Fruit fly (Drosophila melanogaster) ovary, adult (tissue): ENCODE results near the gene hyx.

Experiments used
- CG17801 ChIP-seq: fragments of 200-800 bp; optimal IDR thresholded peaks from 2 replicates; lab custom pipeline; 2019; ENCODE audit warnings: missing biosample characterization, mild to moderate bottlenecking, missing genetic modification characterization, moderate library complexity; ENCODE audit not compliant: partially characterized antibody

The hyx gene

DNA sequence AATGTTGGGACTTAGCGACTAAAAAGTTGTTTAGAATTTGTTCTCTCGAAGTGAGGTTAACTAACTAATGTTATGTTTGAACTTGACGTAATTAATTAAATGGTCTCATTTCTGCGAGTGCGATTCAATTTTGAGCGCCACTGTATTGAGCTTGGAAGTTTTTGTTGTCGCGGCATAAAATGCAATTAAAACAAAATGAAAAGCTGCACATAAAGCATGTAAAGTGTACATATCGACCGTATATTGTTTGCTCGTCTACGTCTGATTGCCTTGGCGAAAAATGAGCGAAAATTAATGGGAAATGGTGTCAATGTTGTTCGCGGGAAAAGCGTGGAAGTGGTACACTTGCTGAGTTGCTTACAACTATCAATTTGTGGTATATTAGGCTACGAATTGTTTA lies 21.7 kb upstream of the hyx start:
- peak; percentile 46 for TF ChIP-seq CG17801 (GFP tag; lab: Kevin White, UChicago)

DNA sequence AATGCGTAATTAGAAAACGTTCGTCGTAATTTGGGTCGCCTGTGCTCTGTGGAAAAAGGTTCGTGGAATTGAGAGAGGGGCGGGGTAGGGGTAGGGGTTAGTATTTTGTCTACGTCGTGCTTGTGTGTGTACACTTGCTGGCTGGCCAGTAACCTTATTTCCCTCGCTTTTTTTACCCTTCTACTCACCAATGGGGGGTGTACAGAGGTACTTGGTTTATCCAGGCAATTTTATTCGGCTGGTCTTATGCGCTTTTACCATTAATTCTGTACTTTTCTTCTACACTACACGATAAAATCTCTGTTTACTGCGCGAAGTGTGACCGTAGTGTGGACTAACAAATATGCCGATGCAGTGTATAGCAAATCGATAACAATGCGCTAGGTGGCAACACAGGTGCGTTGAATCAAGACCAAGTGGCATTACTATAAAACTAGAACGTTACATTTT lies 18.8 kb upstream of the hyx start, which contains the start of gene tgo:
TSS of gene tgo (minus strand) at position 334 of the 450 bp plus-strand sequence.
- peak; percentile 16 for TF ChIP-seq CG17801 (GFP tag; lab: Kevin White, UChicago)

DNA sequence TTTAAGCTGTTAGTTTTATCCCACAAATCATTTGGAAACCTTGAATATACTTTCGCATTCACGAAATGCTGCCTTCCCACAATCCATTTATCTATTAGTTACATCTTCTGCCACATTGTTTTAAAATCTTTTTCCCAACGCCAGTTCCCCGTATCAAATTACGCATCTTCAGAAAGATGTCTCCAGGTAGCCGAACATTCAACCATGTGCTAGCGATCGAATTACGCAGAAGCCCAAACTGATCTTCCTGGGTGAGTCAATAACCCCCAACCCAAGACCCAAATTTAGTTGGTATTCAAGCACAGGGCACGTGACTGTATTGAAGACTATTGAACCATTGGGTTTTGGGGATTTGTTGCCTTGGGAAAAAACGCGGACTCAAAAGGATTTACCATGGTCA lies 14.6 kb upstream of the hyx start:
- TF ChIP-seq CG17801 (GFP tag; lab: Kevin White, UChicago) = no peak

DNA sequence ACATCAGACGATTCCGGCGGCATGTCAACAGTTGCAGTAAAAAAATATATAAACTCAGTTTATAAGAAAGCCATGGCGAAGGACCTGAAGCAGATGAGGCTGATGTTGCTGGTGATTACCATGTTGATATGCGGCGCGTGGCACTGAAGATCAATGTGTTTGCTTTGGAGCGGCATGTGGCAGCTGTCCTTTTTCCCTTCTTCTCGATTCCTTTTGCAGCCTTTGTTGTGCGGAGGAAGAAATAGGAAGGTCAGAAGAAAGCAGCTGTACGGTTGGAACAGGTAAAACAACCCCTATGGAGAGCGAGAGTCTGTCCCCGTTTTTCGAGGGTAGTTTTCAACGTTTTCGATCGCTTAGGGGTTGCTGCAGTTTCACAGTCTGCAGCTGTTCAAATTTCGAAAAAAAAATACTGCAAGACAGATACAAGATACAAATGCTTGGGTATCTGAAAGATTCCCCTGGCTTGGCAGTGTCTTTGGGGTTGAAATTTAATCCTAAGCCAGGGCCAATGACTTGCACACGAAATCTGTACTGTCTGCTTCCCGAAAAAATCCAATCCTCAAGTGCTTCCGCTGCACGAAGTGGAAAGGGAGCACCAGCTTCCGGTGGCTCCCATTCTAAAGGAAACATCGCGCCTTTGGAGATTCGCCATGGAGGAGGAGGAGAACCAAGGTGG lies 13.6 kb upstream of the hyx start:
- TF ChIP-seq CG17801 (GFP tag; lab: Kevin White, UChicago) = no peak

DNA sequence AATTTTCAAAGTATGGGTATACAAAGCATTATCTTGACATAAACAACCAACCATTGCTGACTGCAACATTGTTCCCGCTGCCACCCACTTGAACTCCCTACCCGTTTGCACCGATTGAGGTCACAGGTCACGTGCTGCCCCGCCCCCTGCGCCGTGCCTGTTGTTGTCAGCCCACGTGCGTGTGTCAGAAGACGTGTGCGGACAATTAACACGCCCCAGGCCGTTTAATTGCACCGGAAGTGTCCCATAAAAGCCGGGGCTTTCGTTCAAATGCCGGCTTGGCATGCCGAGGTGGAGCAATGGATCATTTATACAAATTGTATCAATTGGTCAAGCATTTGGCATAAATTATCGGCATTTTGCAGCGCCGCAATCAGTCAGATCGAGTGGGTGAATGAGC lies 11.5 kb upstream of the hyx start:
- TF ChIP-seq CG17801 (GFP tag; lab: Kevin White, UChicago) = no peak

DNA sequence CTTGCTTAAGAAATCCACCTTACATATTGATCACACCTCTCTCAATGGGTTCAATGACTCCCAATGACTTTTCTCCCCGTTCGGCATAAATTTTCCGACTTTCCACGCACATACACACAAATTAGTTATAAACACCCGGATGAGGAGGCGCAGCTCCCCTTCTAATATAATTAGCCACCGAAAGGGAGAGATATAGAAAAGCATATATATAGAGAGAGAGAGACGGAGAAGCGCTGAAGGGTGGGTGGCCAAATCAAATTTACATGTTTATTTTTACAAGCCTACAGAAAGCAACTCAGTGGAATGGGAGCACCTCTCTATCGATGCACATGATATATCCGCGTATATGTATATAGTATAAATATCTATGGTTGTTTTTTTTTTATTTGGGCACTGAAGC lies 9.9 kb upstream of the hyx start:
- no peak for TF ChIP-seq CG17801 (GFP tag; lab: Kevin White, UChicago)

DNA sequence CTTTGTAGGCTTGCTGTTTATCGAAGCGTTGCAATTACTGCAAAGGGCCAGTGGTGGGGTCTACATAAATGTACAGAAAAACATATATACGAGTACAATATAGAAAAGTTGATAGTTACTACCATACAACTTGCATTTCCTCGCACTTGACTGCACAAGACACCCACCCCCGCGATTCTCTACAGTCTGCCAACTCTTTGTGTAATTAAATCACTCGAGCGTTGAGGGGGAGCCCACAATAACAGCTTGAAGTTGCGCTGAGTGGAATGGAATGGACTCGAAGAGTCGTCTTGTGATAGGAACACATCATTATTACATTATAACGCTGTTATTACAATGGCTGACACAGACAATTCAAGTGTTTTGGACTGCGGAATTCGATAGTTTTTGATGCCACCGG lies 9.1 kb upstream of the hyx start:
- TF ChIP-seq CG17801 (GFP tag; lab: Kevin White, UChicago) = no peak

DNA sequence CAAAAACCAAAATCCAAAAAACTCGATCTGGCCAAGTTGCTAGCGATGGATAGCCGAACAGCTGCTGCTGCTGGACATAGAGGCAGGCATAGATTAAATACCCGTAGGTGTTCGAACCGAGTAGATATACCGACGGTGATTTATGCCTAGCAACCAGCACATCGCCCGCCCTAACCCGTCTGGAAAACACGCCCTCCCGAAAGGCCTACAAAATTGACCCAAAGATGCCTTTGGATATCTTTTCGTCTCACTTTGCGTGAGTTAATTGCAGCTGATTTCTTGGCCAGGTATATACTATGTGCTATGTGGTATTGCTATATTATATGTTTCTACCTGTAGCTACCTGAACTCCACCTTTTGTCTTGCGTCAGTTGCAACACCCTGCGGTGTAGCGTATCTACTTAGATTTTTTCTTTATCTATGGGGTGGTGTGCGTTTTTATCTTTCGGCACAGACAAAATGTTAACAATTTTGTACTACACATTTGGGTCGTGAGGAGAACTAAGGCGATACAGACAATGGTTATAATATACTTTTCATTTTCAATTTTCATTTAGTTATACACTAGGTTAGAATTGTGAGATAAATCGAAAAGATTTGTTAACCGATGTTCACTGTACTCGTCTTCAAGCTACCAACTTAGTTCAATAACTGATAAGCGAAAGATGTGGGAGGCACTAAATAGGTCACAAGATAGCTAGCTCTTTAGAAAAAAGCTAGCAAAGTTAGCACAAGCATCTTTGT lies 8.4 kb upstream of the hyx start:
- no peak for TF ChIP-seq CG17801 (GFP tag; lab: Kevin White, UChicago)

DNA sequence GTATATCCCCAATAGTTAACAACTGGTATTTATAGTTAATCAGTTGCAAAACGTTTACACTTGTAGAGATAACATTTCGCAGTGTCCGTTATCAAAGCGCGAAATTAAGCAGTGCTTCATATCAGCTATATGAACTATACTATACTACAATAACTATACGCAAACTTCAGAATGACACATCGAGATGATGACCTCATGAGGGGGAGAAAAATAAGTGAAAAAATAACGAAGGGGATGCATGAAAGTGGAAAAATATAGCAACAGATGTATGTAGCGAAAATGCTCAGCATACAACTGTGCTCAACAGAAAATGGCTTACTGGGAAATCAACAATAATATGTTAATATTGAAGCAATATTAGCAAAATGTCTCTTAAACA lies 7.8 kb upstream of the hyx start:
- no peak for TF ChIP-seq CG17801 (GFP tag; lab: Kevin White, UChicago)

DNA sequence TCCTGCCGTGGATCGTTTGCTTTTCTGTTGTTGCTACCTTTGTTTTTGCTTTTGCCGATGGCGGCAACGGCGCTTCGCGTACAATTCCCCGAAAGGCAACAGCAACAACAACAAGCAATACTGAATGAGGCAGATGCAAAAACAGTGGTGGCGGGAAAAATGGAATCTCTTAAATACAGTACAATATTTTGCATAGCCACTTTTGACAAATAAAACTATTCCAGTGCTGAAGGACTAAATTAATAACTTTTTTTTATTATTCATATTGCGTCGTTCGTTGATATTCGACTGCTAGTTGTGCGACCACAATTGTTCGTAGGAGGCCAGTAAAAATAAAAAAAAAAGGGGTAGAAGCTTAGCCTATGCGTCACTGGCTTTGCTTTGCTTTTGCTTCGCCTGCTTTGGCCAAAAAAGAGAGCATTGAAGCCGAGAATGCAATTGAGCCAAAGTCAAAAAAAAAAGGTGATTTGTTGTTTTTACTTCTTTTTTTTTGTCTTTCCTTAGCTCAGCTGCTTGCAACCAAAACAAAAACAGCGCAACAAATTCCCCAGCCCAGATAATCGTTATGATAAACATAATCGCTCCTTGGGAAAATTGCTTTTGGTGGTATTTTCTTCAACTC lies 6.7 kb upstream of the hyx start:
- TF ChIP-seq CG17801 (GFP tag; lab: Kevin White, UChicago) = peak; percentile 86

DNA sequence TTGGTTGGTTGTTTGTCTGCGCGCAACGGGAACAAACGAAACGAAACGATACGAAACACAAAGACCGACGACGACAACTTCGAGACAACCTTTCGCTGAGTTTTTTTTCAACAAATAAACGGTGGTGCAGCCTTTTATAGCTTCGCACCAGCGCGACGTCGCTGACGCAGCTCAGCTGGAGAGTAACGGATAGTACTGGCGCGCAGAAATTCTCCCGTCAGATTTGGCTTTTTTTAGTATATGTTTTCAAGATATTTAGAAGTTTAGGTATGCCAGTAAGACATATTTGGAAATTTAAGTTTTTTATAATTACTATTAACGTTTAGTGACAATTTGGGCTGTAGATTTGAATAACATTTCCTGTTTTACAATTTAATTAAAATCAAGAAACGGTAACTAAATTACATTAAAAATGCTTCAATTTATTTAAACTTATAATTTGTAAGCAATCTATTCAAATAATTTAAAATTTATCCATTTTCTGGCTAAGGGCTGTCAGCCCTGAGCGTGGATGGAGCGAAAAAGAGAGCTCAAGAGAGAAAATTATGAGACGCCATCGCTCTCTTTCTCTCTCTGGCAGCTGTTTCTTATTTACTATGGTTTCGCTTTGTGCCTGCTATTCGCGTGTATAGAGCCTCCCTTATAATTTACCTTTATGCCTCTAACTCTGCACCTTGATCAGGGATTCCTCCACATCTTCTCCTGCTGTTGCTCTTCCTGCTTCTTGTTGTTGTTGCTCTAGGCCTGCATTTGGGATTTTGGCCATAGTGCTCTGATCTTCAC lies 4.8 kb upstream of the hyx start:
- TF ChIP-seq CG17801 (GFP tag; lab: Kevin White, UChicago) = peak; percentile 88

DNA sequence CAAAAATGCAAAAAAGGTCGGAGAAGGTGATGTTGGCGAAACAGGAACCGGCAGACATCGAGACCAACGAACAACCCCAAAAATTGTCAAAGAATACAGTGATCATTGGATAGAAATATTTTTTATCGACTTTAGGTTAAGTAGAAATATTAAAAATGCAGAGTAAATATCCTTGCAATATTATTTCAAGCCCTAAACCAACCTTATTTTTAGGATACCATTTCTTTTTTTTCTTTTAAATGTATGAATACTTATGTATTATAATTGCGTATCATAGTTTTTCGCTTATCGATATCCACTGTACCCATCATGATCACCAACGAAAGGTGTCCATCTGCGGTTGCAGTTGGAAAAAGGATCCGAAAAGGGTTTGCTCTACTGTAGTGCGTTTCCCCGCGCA lies 3.3 kb upstream of the hyx start:
- TF ChIP-seq CG17801 (GFP tag; lab: Kevin White, UChicago) = no peak

DNA sequence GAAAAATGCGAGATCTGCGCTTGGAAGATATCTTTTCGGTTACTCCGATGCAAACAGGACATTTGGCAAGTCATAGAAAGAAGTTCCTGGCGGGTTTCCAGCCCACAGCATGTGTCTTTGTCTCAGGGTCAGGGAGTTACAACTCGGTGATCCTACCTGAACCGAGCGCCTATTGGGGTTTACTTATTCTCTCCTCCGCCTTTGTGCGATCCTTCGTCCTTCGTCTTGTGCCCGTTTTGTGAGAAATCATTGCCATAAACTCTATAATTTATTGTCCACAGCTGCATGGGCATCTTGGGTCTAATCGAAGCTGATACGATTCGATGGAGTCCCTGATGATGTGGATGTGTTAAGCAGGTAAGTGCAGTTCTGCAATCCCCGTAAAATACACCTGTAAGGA lies 614 bp upstream of the hyx start:
- TF ChIP-seq CG17801 (GFP tag; lab: Kevin White, UChicago) = no peak

DNA sequence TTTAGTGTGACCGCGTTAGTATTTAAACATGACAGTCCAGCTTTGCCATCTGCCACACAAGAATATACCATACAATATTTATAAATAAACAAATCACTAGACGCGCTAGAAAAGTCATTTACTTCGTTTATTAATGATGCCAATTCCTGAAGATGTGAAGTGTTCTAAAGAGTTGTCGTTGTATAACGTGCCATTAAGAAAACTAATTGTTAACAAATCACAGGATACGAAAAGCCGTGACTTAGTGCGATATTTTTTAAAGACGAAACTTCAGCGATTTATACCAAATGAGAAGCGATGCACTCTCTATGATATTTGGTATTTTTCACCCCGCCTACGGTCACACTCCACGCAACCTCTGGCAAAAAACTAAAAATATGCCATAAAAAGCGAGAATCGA lies 888 bp downstream of the hyx start, which contains the start of gene neur:
TSS of gene neur (minus strand) at position 24 of the 400 bp plus-strand sequence.
- TF ChIP-seq CG17801 (GFP tag; lab: Kevin White, UChicago) = no peak

DNA sequence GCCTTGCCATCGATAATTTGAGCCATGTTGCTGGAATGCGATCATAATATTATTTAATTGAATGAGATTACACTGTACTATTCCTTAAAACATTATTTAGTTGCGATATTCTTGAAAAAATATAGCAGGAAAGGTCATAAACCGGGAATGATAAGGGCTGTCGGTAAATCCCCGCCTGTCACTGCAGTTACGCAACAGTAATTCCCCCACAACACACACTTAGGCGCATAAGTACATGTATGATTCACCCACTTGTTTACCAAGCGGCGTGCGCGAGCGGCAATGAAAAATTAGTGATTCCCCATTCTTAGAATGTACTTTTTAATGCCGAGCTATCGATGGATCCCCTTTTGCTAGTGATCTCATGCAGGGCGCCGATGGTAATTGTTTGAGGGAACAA lies 5.0 kb downstream of the hyx start:
- TF ChIP-seq CG17801 (GFP tag; lab: Kevin White, UChicago) = no peak
